Worm (Caenorhabditis elegans) whole organism, midembryonic: ENCODE measurements around the gene ugt-13.

ENCODE experiments used
- T22C8.4 ChIP-seq: fragments of 200-800 bp; sonication (Bioruptor generic); IDR thresholded peaks from 2 replicates; pipeline ENCODE4 v1.3.6; 2022; ENCODE audit warnings: missing genetic modification characterization, missing compliant biosample characterization
- cog-1 ChIP-seq: sonication (generic microtip); optimal IDR thresholded peaks from 2 replicates; lab custom pipeline; 2016; ENCODE audit warnings: missing genetic modification characterization, missing compliant biosample characterization
- flt-1 ChIP-seq: fragments of 200-800 bp; sonication (Bioruptor generic); IDR thresholded peaks from 2 replicates; pipeline ENCODE4 v1.3.6; 2022; ENCODE audit warnings: missing genetic modification characterization, missing compliant biosample characterization
- med-1 ChIP-seq: sonication (generic microtip); optimal IDR thresholded peaks from 2 replicates; lab custom pipeline; 2017; ENCODE audit warnings: missing genetic modification characterization, mild to moderate bottlenecking, missing compliant biosample characterization, antibody characterized with exemption, missing genetic modification reagents; ENCODE audit not compliant: insufficient read depth
- ref-1 ChIP-seq: fragments of 200-800 bp; sonication (Bioruptor generic); conservative IDR thresholded peaks from 2 replicates; pipeline ENCODE4 v1.3.6; 2022; ENCODE audit warnings: missing genetic modification reagents, missing genetic modification characterization, missing compliant biosample characterization
- ztf-23 ChIP-seq: fragments of 200-800 bp; sonication (Bioruptor generic); IDR thresholded peaks from 2 replicates; pipeline ENCODE4 v1.3.6; 2022; ENCODE audit warnings: missing genetic modification reagents, missing genetic modification characterization, missing compliant biosample characterization

ce11 chrV:4905953-4906352 lies 2.7 kb upstream of the ugt-13 start, which contains the start of gene ugt-14:
- TF ChIP-seq flt-1 (GFP tag; lab: Robert Waterston, UW): no peak
- no peak for TF ChIP-seq T22C8.4 (GFP tag; lab: Robert Waterston, UW)
- TF ChIP-seq ref-1 (GFP tag; lab: Robert Waterston, UW): no peak
- no peak for TF ChIP-seq cog-1
- no peak for TF ChIP-seq med-1 (GFP tag; lab: Kevin White, UChicago)
- TF ChIP-seq ztf-23 (GFP tag; lab: Robert Waterston, UW): no peak
